Worm (Caenorhabditis elegans) whole organism, early embryonic: ENCODE results near the gene F44E2.6.

ENCODE experiments used
- B0310.2 ChIP-seq: sonication (generic microtip); optimal IDR thresholded peaks from 2 replicates; lab custom pipeline; 2016; ENCODE audit warnings: mild to moderate bottlenecking, missing genetic modification characterization, missing compliant biosample characterization
- F13C5.2 ChIP-seq: sonication (generic microtip); optimal IDR thresholded peaks from 2 replicates; lab custom pipeline; 2017; ENCODE audit warnings: mild to moderate bottlenecking, missing genetic modification characterization, inconsistent platforms, missing compliant biosample characterization
- aly-1 ChIP-seq: sonication (generic microtip); optimal IDR thresholded peaks from 2 replicates; lab custom pipeline; 2016; ENCODE audit warnings: missing genetic modification characterization, missing compliant biosample characterization
- ama-1 ChIP-seq: fragments of 150-350 bp; optimal IDR thresholded peaks from 2 replicates; lab custom pipeline; 2014
- ceh-13 ChIP-seq: fragments of 200-800 bp; sonication (Bioruptor generic); optimal IDR thresholded peaks from 2 replicates; lab custom pipeline; 2018; ENCODE audit warnings: mild to moderate bottlenecking, missing genetic modification characterization, missing compliant biosample characterization
- ceh-36 ChIP-seq: sonication (generic microtip); optimal IDR thresholded peaks from 2 replicates; lab custom pipeline; 2016; ENCODE audit warnings: missing genetic modification characterization, inconsistent platforms, missing compliant biosample characterization
- ets-7 ChIP-seq: sonication (generic microtip); optimal IDR thresholded peaks from 2 replicates; lab custom pipeline; 2016; ENCODE audit warnings: missing genotype, missing genetic modification characterization, missing compliant biosample characterization
- flt-1 ChIP-seq: fragments of 200-800 bp; sonication (Bioruptor generic); IDR thresholded peaks from 2 replicates; pipeline ENCODE4 v1.3.6; 2022; ENCODE audit warnings: missing genetic modification characterization, missing compliant biosample characterization
- hmbx-1 ChIP-seq: sonication (generic microtip); optimal IDR thresholded peaks from 2 replicates; lab custom pipeline; 2016; ENCODE audit warnings: mild to moderate bottlenecking, missing genetic modification characterization, missing compliant biosample characterization
- hmg-4 ChIP-seq: fragments of 200-800 bp; sonication (Bioruptor generic); optimal IDR thresholded peaks from 2 replicates; lab custom pipeline; 2018; ENCODE audit warnings: mild to moderate bottlenecking, missing genetic modification characterization, missing compliant biosample characterization
- hnd-1 ChIP-seq: sonication (generic microtip); optimal IDR thresholded peaks from 2 replicates; lab custom pipeline; 2016; ENCODE audit warnings: missing genetic modification characterization, missing compliant biosample characterization
- pes-1 ChIP-seq: fragments of 200-800 bp; sonication (Bioruptor generic); IDR thresholded peaks from 2 replicates; pipeline ENCODE4 v1.3.6; 2022; ENCODE audit warnings: missing genetic modification reagents, missing genetic modification characterization, missing compliant biosample characterization
- scrt-1 ChIP-seq: fragments of 200-800 bp; sonication (Bioruptor generic); IDR thresholded peaks from 2 replicates; pipeline ENCODE4 v1.3.6; 2022; ENCODE audit warnings: missing genetic modification characterization, missing compliant biosample characterization
- sea-1 ChIP-seq: fragments of 200-800 bp; sonication (Bioruptor generic); conservative IDR thresholded peaks from 2 replicates; pipeline ENCODE4 v1.3.6; 2022; ENCODE audit warnings: missing genetic modification characterization, missing compliant biosample characterization
- tbx-11 ChIP-seq: fragments of 200-800 bp; sonication (Bioruptor generic); IDR thresholded peaks from 2 replicates; pipeline ENCODE4 v1.3.6; 2022; ENCODE audit warnings: missing genetic modification characterization, missing compliant biosample characterization
- tbx-37 ChIP-seq: fragments of 200-800 bp; sonication (Bioruptor generic); conservative IDR thresholded peaks from 2 replicates; pipeline ENCODE4 v1.3.6; 2022; ENCODE audit warnings: missing genetic modification reagents, missing genetic modification characterization, missing compliant biosample characterization
- tra-4 ChIP-seq: sonication (generic microtip); optimal IDR thresholded peaks from 2 replicates; lab custom pipeline; 2017; ENCODE audit warnings: missing genetic modification characterization, missing compliant biosample characterization

F44E2.6 gene

ce11 chrIII:8882333-8882732 lies 37.3 kb upstream of the F44E2.6 start:
- no peak for TF ChIP-seq ets-7 (tag; lab: Kevin White, UChicago)
- no peak for TF ChIP-seq aly-1 (tag; lab: Kevin White, UChicago)
- TF ChIP-seq tbx-11: no peak
- TF ChIP-seq hnd-1 (tag; lab: Kevin White, UChicago): no peak
- TF ChIP-seq B0310.2 (tag; lab: Kevin White, UChicago): no peak
- TF ChIP-seq hmg-4 (GFP tag; lab: Kevin White, UChicago): no peak
- TF ChIP-seq sea-1 (GFP tag; lab: Robert Waterston, UW): no peak
- no peak for TF ChIP-seq tra-4 (tag; lab: Kevin White, UChicago)
- TF ChIP-seq F13C5.2 (tag; lab: Kevin White, UChicago): no peak
- no peak for TF ChIP-seq hmbx-1 (tag; lab: Kevin White, UChicago)
- TF ChIP-seq ama-1 (lab: Kevin White, UChicago): no peak
- TF ChIP-seq ceh-36 (tag; lab: Kevin White, UChicago): no peak
- no peak for TF ChIP-seq flt-1 (GFP tag; lab: Robert Waterston, UW)
- TF ChIP-seq pes-1 (GFP tag; lab: Robert Waterston, UW): no peak
- no peak for TF ChIP-seq scrt-1 (GFP tag; lab: Robert Waterston, UW)
- TF ChIP-seq ceh-13 (GFP tag; lab: Kevin White, UChicago): no peak
- TF ChIP-seq tbx-37 (GFP tag; lab: Robert Waterston, UW): no peak

- TF ChIP-seq tra-4 (tag; lab: Kevin White, UChicago) (no peak), flt-1 (GFP tag; lab: Robert Waterston, UW) (no peak), scrt-1 (GFP tag; lab: Robert Waterston, UW) (no peak), B0310.2 (tag; lab: Kevin White, UChicago) (no peak), F13C5.2 (tag; lab: Kevin White, UChicago) (no peak), pes-1 (GFP tag; lab: Robert Waterston, UW) (no peak), sea-1 (GFP tag; lab: Robert Waterston, UW) (no peak), hmg-4 (GFP tag; lab: Kevin White, UChicago) (no peak), ceh-36 (tag; lab: Kevin White, UChicago) (no peak), hnd-1 (tag; lab: Kevin White, UChicago) (no peak), ets-7 (tag; lab: Kevin White, UChicago) (no peak), tbx-11 (no peak)
These were observed 33.9 kb upstream of the F44E2.6 start for ce11 chrIII:8878960-8879359.

ce11 chrIII:8877002-8877401 lies 32.0 kb upstream of the F44E2.6 start, which contains the start of gene K01F9.2:
Gene K01F9.2 (minus strand): TSS chrIII:8877128.
- no peak for TF ChIP-seq ceh-13 (GFP tag; lab: Kevin White, UChicago)
- TF ChIP-seq F13C5.2 (tag; lab: Kevin White, UChicago): no peak
- TF ChIP-seq tbx-11: no peak
- TF ChIP-seq ama-1 (lab: Kevin White, UChicago): no peak
- no peak for TF ChIP-seq ceh-36 (tag; lab: Kevin White, UChicago)
- no peak for TF ChIP-seq aly-1 (tag; lab: Kevin White, UChicago)
- no peak for TF ChIP-seq scrt-1 (GFP tag; lab: Robert Waterston, UW)
- no peak for TF ChIP-seq hmbx-1 (tag; lab: Kevin White, UChicago)
- TF ChIP-seq B0310.2 (tag; lab: Kevin White, UChicago): no peak
- TF ChIP-seq sea-1 (GFP tag; lab: Robert Waterston, UW): no peak
- TF ChIP-seq hnd-1 (tag; lab: Kevin White, UChicago): no peak
- TF ChIP-seq ets-7 (tag; lab: Kevin White, UChicago): no peak
- no peak for TF ChIP-seq tbx-37 (GFP tag; lab: Robert Waterston, UW)
- no peak for TF ChIP-seq hmg-4 (GFP tag; lab: Kevin White, UChicago)
- TF ChIP-seq pes-1 (GFP tag; lab: Robert Waterston, UW): no peak
- no peak for TF ChIP-seq tra-4 (tag; lab: Kevin White, UChicago)
- no peak for TF ChIP-seq flt-1 (GFP tag; lab: Robert Waterston, UW)

- TF ChIP-seq B0310.2 (tag; lab: Kevin White, UChicago) (peak; percentile 59), tbx-37 (GFP tag; lab: Robert Waterston, UW) (no peak), F13C5.2 (tag; lab: Kevin White, UChicago) (peak; percentile 59), sea-1 (GFP tag; lab: Robert Waterston, UW) (0 out of 2 replicates have a peak, but pooled peaks have one; percentile 51), aly-1 (tag; lab: Kevin White, UChicago) (peak; percentile 46), hnd-1 (tag; lab: Kevin White, UChicago) (no peak), flt-1 (GFP tag; lab: Robert Waterston, UW) (peak; percentile 37), pes-1 (GFP tag; lab: Robert Waterston, UW) (peak; percentile 38; the same call in 1 of the 2 replicates), hmg-4 (GFP tag; lab: Kevin White, UChicago) (peak; percentile 78)
These were observed 29.1 kb upstream of the F44E2.6 start for ce11 chrIII:8873990-8874668.

- TF ChIP-seq aly-1 (tag; lab: Kevin White, UChicago): no peak
- peak; percentile 33 for TF ChIP-seq hmg-4 (GFP tag; lab: Kevin White, UChicago)
These were observed 28.0 kb upstream of the F44E2.6 start for ce11 chrIII:8873045-8873457.

- TF ChIP-seq scrt-1 (GFP tag; lab: Robert Waterston, UW) (no peak), ceh-13 (GFP tag; lab: Kevin White, UChicago) (no peak), tbx-11 (no peak), hnd-1 (tag; lab: Kevin White, UChicago) (no peak), tbx-37 (GFP tag; lab: Robert Waterston, UW) (no peak), flt-1 (GFP tag; lab: Robert Waterston, UW) (no peak), F13C5.2 (tag; lab: Kevin White, UChicago) (no peak), ama-1 (lab: Kevin White, UChicago) (no peak), sea-1 (GFP tag; lab: Robert Waterston, UW) (no peak), B0310.2 (tag; lab: Kevin White, UChicago) (no peak), tra-4 (tag; lab: Kevin White, UChicago) (no peak), pes-1 (GFP tag; lab: Robert Waterston, UW) (no peak), aly-1 (tag; lab: Kevin White, UChicago) (no peak), ceh-36 (tag; lab: Kevin White, UChicago) (no peak), hmbx-1 (tag; lab: Kevin White, UChicago) (no peak), hmg-4 (GFP tag; lab: Kevin White, UChicago) (no peak), ets-7 (tag; lab: Kevin White, UChicago) (no peak)
These were observed 24.6 kb upstream of the F44E2.6 start for ce11 chrIII:8869663-8870062.
